Fruit fly (Drosophila melanogaster) whole organism, pupa: ENCODE results near the gene CG34250.

Source experiments
- CG10348 ChIP-seq: fragments of 200-800 bp; sonication (Bioruptor generic); IDR thresholded peaks from 2 replicates; pipeline ENCODE4 v1.3.6; 2022; ENCODE audit warnings: missing biosample characterization, missing genetic modification characterization
- CG12605 ChIP-seq: fragments of 200-800 bp; sonication (Bioruptor generic); IDR thresholded peaks from 2 replicates; pipeline ENCODE4 v1.3.6; 2022; ENCODE audit warnings: missing biosample characterization, missing genetic modification characterization
- CG13204 ChIP-seq: fragments of 200-800 bp; sonication (Bioruptor generic); optimal IDR thresholded peaks from 2 replicates; lab custom pipeline; 2018; ENCODE audit warnings: missing biosample characterization, mild to moderate bottlenecking, missing genetic modification characterization, moderate library complexity
- CG14655 ChIP-seq: fragments of 200-800 bp; sonication (Bioruptor generic); optimal IDR thresholded peaks from 3 replicates; lab custom pipeline; 2017; ENCODE audit warnings: mild to moderate bottlenecking, missing biosample characterization, missing genetic modification reagents, missing genetic modification characterization
- CG15710 ChIP-seq: fragments of 200-800 bp; sonication (Bioruptor generic); optimal IDR thresholded peaks from 2 replicates; lab custom pipeline; 2018; ENCODE audit warnings: missing biosample characterization, mild to moderate bottlenecking, missing genetic modification characterization, moderate library complexity
- CG17806 ChIP-seq: fragments of 200-800 bp; sonication (Bioruptor generic); optimal IDR thresholded peaks from 2 replicates; lab custom pipeline; 2018; ENCODE audit warnings: missing biosample characterization, mild to moderate bottlenecking, missing genetic modification characterization, moderate library complexity
- CG32121 ChIP-seq: fragments of 200-800 bp; sonication (Bioruptor generic); IDR thresholded peaks from 2 replicates; pipeline ENCODE4 v1.3.6; 2022; ENCODE audit warnings: missing biosample characterization, missing genetic modification characterization
- CG34367 ChIP-seq: fragments of 200-800 bp; sonication (Bioruptor generic); optimal IDR thresholded peaks from 2 replicates; lab custom pipeline; 2018; ENCODE audit warnings: missing biosample characterization, mild to moderate bottlenecking, missing genetic modification characterization
- CG4496 ChIP-seq: fragments of 200-800 bp; sonication (Bioruptor generic); IDR thresholded peaks from 3 replicates; pipeline ENCODE4 v1.3.6; 2022; ENCODE audit warnings: missing biosample characterization, missing genetic modification characterization
- CG8159 ChIP-seq: fragments of 200-800 bp; sonication (Bioruptor generic); optimal IDR thresholded peaks from 3 replicates; lab custom pipeline; 2018; ENCODE audit warnings: missing biosample characterization, mild to moderate bottlenecking, missing genetic modification characterization, moderate library complexity
- CG8301 ChIP-seq: fragments of 200-800 bp; sonication (Bioruptor generic); optimal IDR thresholded peaks from 2 replicates; lab custom pipeline; 2018; ENCODE audit warnings: missing biosample characterization, mild to moderate bottlenecking, missing genetic modification characterization
- CG9948 ChIP-seq: fragments of 200-800 bp; sonication (Bioruptor generic); optimal IDR thresholded peaks from 2 replicates; lab custom pipeline; 2018; ENCODE audit warnings: missing biosample characterization, mild to moderate bottlenecking, missing genetic modification characterization, moderate library complexity
- D1 ChIP-seq: fragments of 200-800 bp; sonication (Bioruptor generic); optimal IDR thresholded peaks from 2 replicates; lab custom pipeline; 2018; ENCODE audit warnings: missing biosample characterization, mild to moderate bottlenecking, missing genetic modification characterization, moderate library complexity
- EcR ChIP-seq: fragments of 200-800 bp; sonication (Bioruptor generic); optimal IDR thresholded peaks from 3 replicates; lab custom pipeline; 2019; ENCODE audit warnings: missing biosample characterization, missing genetic modification characterization, mild to moderate bottlenecking, moderate library complexity, missing genetic modification reagents
- Ets98B ChIP-seq: fragments of 200-800 bp; sonication (Bioruptor generic); IDR thresholded peaks from 2 replicates; pipeline ENCODE4 v1.3.6; 2022; ENCODE audit warnings: missing biosample characterization, missing genetic modification characterization
- Pif1A ChIP-seq: fragments of 200-800 bp; sonication (Bioruptor generic); optimal IDR thresholded peaks from 3 replicates; lab custom pipeline; 2016; ENCODE audit warnings: missing biosample characterization, missing genetic modification characterization
- Pif1B ChIP-seq: fragments of 200-800 bp; sonication (Bioruptor generic); optimal IDR thresholded peaks from 3 replicates; lab custom pipeline; 2016; ENCODE audit warnings: missing biosample characterization, missing genetic modification characterization
- Snoo ChIP-seq: fragments of 200-800 bp; sonication (Bioruptor generic); optimal IDR thresholded peaks from 3 replicates; lab custom pipeline; 2017; ENCODE audit warnings: missing biosample characterization, mild to moderate bottlenecking, missing genetic modification characterization, inconsistent platforms
- fd96Ca ChIP-seq: fragments of 200-800 bp; sonication (Bioruptor generic); IDR thresholded peaks from 3 replicates; pipeline ENCODE4 v1.3.6; 2022; ENCODE audit warnings: missing biosample characterization, missing genetic modification characterization
- gl ChIP-seq: fragments of 200-800 bp; sonication (Bioruptor generic); optimal IDR thresholded peaks from 2 replicates; lab custom pipeline; 2018; ENCODE audit warnings: missing biosample characterization, mild to moderate bottlenecking, missing genetic modification characterization
- rn ChIP-seq: fragments of 200-800 bp; sonication (Bioruptor generic); IDR thresholded peaks from 2 replicates; pipeline ENCODE4 v1.3.6; 2022; ENCODE audit warnings: missing biosample characterization, missing genetic modification characterization

Gene CG34250

DNA sequence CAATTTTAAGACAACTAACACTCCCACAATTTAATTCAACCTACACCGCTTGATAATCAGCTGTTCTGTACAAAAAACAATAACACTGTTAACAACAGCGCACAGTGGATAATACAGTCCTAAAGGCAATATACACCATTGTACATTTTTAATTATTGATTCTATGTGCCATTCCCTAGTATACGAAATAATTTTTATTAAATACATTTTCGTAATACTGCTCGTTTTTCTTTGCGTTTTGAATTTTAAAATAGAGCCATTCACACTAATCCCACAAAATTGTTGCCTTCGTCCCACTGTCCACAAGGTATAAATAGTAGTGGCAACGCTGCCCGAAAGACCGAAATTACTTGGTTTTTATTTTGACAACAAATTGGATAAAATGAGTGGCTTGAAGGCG is 42.5 kb upstream of the CG34250 start, which contains the start of the genes Coq4 and CG32176:
Gene Coq4 (minus strand): TSS at position 67 of the 400 bp plus-strand sequence.
Gene CG32176 (plus strand): TSS at position 314 of the 400 bp plus-strand sequence.
- TF ChIP-seq Pif1B (GFP tag; lab: Kevin White, UChicago) (peak; percentile 95), fd96Ca (GFP tag; lab: Robert Waterston, UW) (peak; percentile 94), CG10348 (GFP tag; lab: Robert Waterston, UW) (peak; percentile 85), Ets98B (peak; percentile 97), Snoo (tag; lab: Kevin White, UChicago) (peak; percentile 95), CG13204 (GFP tag; lab: Kevin White, UChicago) (peak; percentile 74), CG34367 (peak; percentile 93), CG8301 (tag; lab: Kevin White, UChicago) (peak; percentile 96), CG4496 (GFP tag; lab: Robert Waterston, UW) (peak; percentile 98), D1 (tag; lab: Kevin White, UChicago) (peak; percentile 91), rn (GFP tag; lab: Robert Waterston, UW) (peak; percentile 95), CG9948 (tag; lab: Kevin White, UChicago) (peak; percentile 95), CG12605 (GFP tag; lab: Robert Waterston, UW) (peak; percentile 93), CG32121 (GFP tag; lab: Robert Waterston, UW) (peak; percentile 98), CG15710 (tag; lab: Kevin White, UChicago) (peak; percentile 95), Pif1A (GFP tag; lab: Kevin White, UChicago) (peak; percentile 97), EcR (no peak), CG17806 (tag; lab: Kevin White, UChicago) (peak; percentile 96), gl (tag; lab: Kevin White, UChicago) (peak; percentile 86), CG8159 (tag; lab: Kevin White, UChicago) (peak; percentile 94), CG14655 (GFP tag; lab: Kevin White, UChicago) (peak; percentile 95)
- TF ChIP-seq, all 21 proteins: peak for 20

DNA sequence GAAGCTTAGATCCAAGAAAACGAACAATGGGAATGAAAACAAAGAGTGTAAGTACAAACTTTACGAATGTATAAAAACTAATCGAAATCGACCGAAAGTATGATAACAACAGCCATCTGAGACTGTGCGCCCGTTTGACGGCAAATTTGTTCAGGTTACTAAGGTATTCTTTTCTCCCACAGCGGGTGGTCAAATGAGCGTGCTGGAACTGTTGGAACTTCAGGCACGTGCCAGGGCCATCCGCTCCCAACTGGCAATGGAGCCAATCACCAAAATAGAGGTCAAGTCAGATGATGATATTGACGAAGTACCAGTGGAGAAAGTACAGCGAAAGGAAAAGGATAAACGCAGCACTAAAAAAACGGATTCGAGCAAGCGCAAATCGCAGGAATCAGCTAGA is 39.7 kb upstream of the CG34250 start, which contains the start of gene CG12229:
Gene CG12229 (minus strand): TSS at position 101 of the 400 bp plus-strand sequence.
- TF ChIP-seq CG13204 (GFP tag; lab: Kevin White, UChicago) (no peak), Snoo (tag; lab: Kevin White, UChicago) (no peak), fd96Ca (GFP tag; lab: Robert Waterston, UW) (no peak), CG14655 (GFP tag; lab: Kevin White, UChicago) (no peak), CG8159 (tag; lab: Kevin White, UChicago) (no peak), Ets98B (no peak), CG32121 (GFP tag; lab: Robert Waterston, UW) (no peak), D1 (tag; lab: Kevin White, UChicago) (no peak), CG4496 (GFP tag; lab: Robert Waterston, UW) (no peak), CG12605 (GFP tag; lab: Robert Waterston, UW) (no peak), Pif1A (GFP tag; lab: Kevin White, UChicago) (no peak), CG9948 (tag; lab: Kevin White, UChicago) (no peak), CG10348 (GFP tag; lab: Robert Waterston, UW) (no peak), Pif1B (GFP tag; lab: Kevin White, UChicago) (no peak)

dm6 chr3L:17438872-17439495 is 37.0 kb upstream of the CG34250 start, which contains the start of gene CG18265:
Gene CG18265, plus strand, starts transcription at chr3L:17439401.
- TF ChIP-seq fd96Ca (GFP tag; lab: Robert Waterston, UW) (no peak), gl (tag; lab: Kevin White, UChicago) (no peak), rn (GFP tag; lab: Robert Waterston, UW) (no peak), CG32121 (GFP tag; lab: Robert Waterston, UW) (no peak), CG17806 (tag; lab: Kevin White, UChicago) (no peak), D1 (tag; lab: Kevin White, UChicago) (no peak), CG8301 (tag; lab: Kevin White, UChicago) (no peak)

DNA sequence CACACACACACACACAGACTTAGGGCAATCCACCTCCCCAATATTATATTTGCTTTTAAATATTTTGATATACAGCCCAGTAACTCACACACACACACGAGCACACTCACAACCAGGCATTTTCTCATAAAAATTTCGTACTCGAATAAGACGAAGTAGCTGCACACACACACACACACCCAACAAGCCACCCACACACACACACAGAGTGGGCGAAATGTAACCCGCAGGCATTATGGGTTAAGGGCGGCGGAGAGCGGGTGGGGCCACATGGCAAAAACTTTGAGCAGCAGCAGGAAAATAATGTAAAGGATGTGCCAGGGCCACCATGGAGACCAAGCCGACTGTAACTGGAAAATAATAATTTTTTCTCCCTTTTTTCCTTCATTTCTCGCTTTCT is 34.4 kb upstream of the CG34250 start:
- TF ChIP-seq CG15710 (tag; lab: Kevin White, UChicago) (no peak), CG12605 (GFP tag; lab: Robert Waterston, UW) (no peak), EcR (no peak), D1 (tag; lab: Kevin White, UChicago) (no peak), Snoo (tag; lab: Kevin White, UChicago) (no peak), CG10348 (GFP tag; lab: Robert Waterston, UW) (no peak), Ets98B (no peak), CG8301 (tag; lab: Kevin White, UChicago) (no peak)

DNA sequence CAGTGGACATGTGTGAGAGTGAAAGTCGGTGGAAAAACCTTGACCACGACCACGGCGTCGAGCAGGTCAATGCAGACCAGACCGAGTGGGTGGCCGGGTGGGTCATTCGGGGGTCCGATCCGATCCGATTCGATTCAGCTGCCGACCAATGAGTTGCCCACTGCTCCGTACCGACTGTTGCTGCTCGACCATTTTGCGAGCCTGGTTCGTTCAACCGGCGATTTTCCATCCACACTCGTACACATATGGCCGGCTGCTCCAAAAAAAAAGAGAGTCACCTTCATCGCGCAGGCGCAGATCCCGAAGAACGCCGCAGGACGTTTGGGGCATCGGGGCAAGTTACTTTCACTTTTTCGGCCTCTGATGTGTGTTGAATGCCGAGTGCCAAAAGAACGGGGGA is 31.5 kb upstream of the CG34250 start:
- TF ChIP-seq gl (tag; lab: Kevin White, UChicago) (no peak), CG4496 (GFP tag; lab: Robert Waterston, UW) (no peak), Ets98B (no peak), CG15710 (tag; lab: Kevin White, UChicago) (no peak), CG13204 (GFP tag; lab: Kevin White, UChicago) (no peak), CG17806 (tag; lab: Kevin White, UChicago) (no peak), CG32121 (GFP tag; lab: Robert Waterston, UW) (no peak), rn (GFP tag; lab: Robert Waterston, UW) (no peak), CG14655 (GFP tag; lab: Kevin White, UChicago) (no peak), Pif1A (GFP tag; lab: Kevin White, UChicago) (no peak), CG34367 (no peak), Pif1B (GFP tag; lab: Kevin White, UChicago) (no peak), CG8301 (tag; lab: Kevin White, UChicago) (no peak), CG10348 (GFP tag; lab: Robert Waterston, UW) (no peak), EcR (no peak), Snoo (tag; lab: Kevin White, UChicago) (no peak), CG12605 (GFP tag; lab: Robert Waterston, UW) (no peak), CG8159 (tag; lab: Kevin White, UChicago) (no peak), D1 (tag; lab: Kevin White, UChicago) (no peak), CG9948 (tag; lab: Kevin White, UChicago) (no peak)
